Worm (Caenorhabditis elegans): Measurements from ENCODE around the gene B0478.3.
A peak's percentile ranks its signal among the peaks of the same experiment; 100 is the strongest.

DNA sequence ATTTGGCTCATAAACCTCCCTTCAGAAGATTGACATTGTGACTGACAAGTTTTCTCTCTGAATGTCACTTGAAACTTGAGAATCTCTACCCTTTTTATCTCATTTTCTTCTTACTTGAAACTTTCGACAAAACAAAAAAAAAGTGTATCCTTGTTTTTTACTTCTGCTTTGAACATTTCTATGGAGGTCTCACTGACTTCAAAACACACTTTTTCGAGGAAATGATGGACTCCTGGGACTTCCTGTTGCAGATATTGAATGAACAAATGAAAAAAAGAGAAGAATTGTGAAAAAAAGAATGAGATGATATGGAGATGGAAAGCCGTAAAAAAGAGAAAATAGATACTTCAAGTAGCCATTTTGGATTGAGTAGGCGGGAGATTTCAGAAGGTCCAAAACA is 23.3 kb downstream of the B0478.3 start:
- TF ChIP-seq ZK546.5 (tag; optimal IDR thresholded peaks at IDR 0.05) = no peak
- TF ChIP-seq nhr-28 (tag; optimal IDR thresholded peaks at IDR 0.05) = no peak
- TF ChIP-seq ceh-82 (tag; optimal IDR thresholded peaks at IDR 0.05) = no peak
- TF ChIP-seq zag-1 (tag; optimal IDR thresholded peaks at IDR 0.05) = no peak
- TF ChIP-seq snpc-4 (tag; optimal IDR thresholded peaks at IDR 0.05) = no peak
- TF ChIP-seq elt-3 (tag; optimal IDR thresholded peaks at IDR 0.05) = no peak
- peak; percentile 62 for TF ChIP-seq fkh-10 (GFP tag; optimal IDR thresholded peaks at IDR 0.05)
- TF ChIP-seq pqm-1 (tag; optimal IDR thresholded peaks at IDR 0.05) = no peak
- no peak for TF ChIP-seq elt-2 (tag; optimal IDR thresholded peaks at IDR 0.05)
- TF ChIP-seq nhr-25 (tag; optimal IDR thresholded peaks at IDR 0.05) = no peak
- TF ChIP-seq hmg-11 (tag; optimal IDR thresholded peaks at IDR 0.05) = no peak
- TF ChIP-seq nhr-77 (tag; optimal IDR thresholded peaks at IDR 0.05) = no peak

All from whole organism, L3 larva.